Worm (Caenorhabditis elegans) whole organism, young adult: ENCODE results near the gene K02C4.5.

Source experiments
- attf-5 ChIP-seq: fragments of 200-800 bp; sonication (Bioruptor generic); optimal IDR thresholded peaks from 2 replicates; lab custom pipeline; 2018; ENCODE audit warnings: mild to moderate bottlenecking, missing genetic modification characterization, missing compliant biosample characterization
- fkh-3 ChIP-seq: sonication (generic microtip); optimal IDR thresholded peaks from 2 replicates; lab custom pipeline; 2016; ENCODE audit warnings: mild to moderate bottlenecking, missing genetic modification characterization, missing compliant biosample characterization
- unc-62 ChIP-seq: fragments of 150-350 bp; optimal IDR thresholded peaks from 2 replicates; lab custom pipeline; 2014; ENCODE audit warnings: missing biosample characterization, missing genetic modification reagents, missing genetic modification characterization
- xnd-1 ChIP-seq: sonication (generic microtip); optimal IDR thresholded peaks from 2 replicates; lab custom pipeline; 2016; ENCODE audit warnings: missing genotype, missing genetic modification reagents, missing genetic modification characterization, missing compliant biosample characterization

- no peak for TF ChIP-seq fkh-3
- no peak for TF ChIP-seq attf-5 (GFP tag; lab: Kevin White, UChicago)
- TF ChIP-seq unc-62, result no peak
- no peak for TF ChIP-seq xnd-1 (tag; lab: Kevin White, UChicago)
Measured at ce11 chrII:8058769-8059168, 19.5 kb upstream of the K02C4.5 start, which contains the start of gene T05H10.8.
